Worm (Caenorhabditis elegans): ENCODE measurements around the gene rps-1.
A peak's percentile ranks its signal among the peaks of the same experiment; 100 is the strongest.

Gene rps-1

DNA sequence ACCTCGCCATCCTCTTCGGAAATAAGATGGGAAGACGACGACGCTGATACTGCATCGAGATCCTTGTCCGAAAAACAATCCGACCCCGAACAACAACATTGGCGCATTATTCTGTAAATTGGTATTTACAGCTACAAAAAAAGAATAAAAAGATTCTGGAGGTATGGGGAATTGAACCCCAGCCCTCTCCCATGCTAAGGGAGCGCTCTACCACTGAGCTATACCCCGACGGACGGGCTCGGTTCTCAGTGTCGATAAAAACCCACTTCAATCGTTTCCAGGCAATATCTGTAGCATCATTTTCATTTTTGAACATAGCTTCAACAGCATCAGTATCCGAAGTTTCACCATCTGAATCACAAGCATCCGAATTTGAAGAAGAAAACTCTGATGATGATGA is 46.9 kb upstream of the rps-1 start:
- TF ChIP-seq madf-9 (GFP tag; conservative IDR thresholded peaks at IDR 0.05) (0 out of 2 replicates have a peak, but pooled peaks have one; percentile 25), mes-2 (tag; optimal IDR thresholded peaks at IDR 0.05; ENCODE audit: poor library complexity, severe bottlenecking) (peak; percentile 52), tra-1 (GFP tag; IDR thresholded peaks at IDR 0.05) (peak; percentile 32; the same call in 1 of the 2 replicates), daf-12 (tag; optimal IDR thresholded peaks at IDR 0.05) (no peak), ctbp-1 (GFP tag; IDR thresholded peaks at IDR 0.05) (peak; percentile 70; the same call in 1 of the 2 replicates), ceh-62 (tag; optimal IDR thresholded peaks at IDR 0.05) (no peak), rbr-2 (tag; optimal IDR thresholded peaks at IDR 0.05) (no peak), lin-13 (GFP tag; optimal IDR thresholded peaks at IDR 0.05) (peak; percentile 16), pqm-1 (tag; optimal IDR thresholded peaks at IDR 0.05) (no peak), nhr-42 (GFP tag; IDR thresholded peaks at IDR 0.05) (no peak), ztf-7 (tag; optimal IDR thresholded peaks at IDR 0.05) (no peak), madf-5 (GFP tag; IDR thresholded peaks at IDR 0.05) (0 out of 4 replicates have a peak, but pooled peaks of 1 of the 2 experiments have one; percentile 51), nhr-111 (GFP tag; optimal IDR thresholded peaks at IDR 0.05) (no peak), D1046.2 (GFP tag; IDR thresholded peaks at IDR 0.05) (0 out of 2 replicates have a peak, but pooled peaks have one; percentile 58), R02D3.7 (tag; optimal IDR thresholded peaks at IDR 0.05) (no peak), zfp-2 (tag; optimal IDR thresholded peaks at IDR 0.05) (no peak), ceh-82 (tag; optimal IDR thresholded peaks at IDR 0.05) (no peak), F37D6.2 (tag; optimal IDR thresholded peaks at IDR 0.05) (no peak), hlh-11 (tag; optimal IDR thresholded peaks at IDR 0.05) (peak; percentile 10), mep-1 (tag; optimal IDR thresholded peaks at IDR 0.05) (no peak), zfp-3 (GFP tag; conservative IDR thresholded peaks at IDR 0.05) (0 out of 2 replicates have a peak, but pooled peaks have one; percentile 27), sdz-12 (GFP tag; optimal IDR thresholded peaks at IDR 0.05) (peak; percentile 7), fos-1 (tag; optimal IDR thresholded peaks at IDR 0.05) (no peak), aha-1 (tag) (peak; percentile 63), aly-2 (tag; optimal IDR thresholded peaks at IDR 0.05) (no peak), daf-8 (GFP tag; IDR thresholded peaks at IDR 0.05) (no peak), ceh-44 (GFP tag; IDR thresholded peaks at IDR 0.05) (no peak), Y75B8A.6 (GFP tag; IDR thresholded peaks at IDR 0.05) (no peak), egl-27 (tag; optimal IDR thresholded peaks at IDR 0.05) (no peak), egl-43 (GFP tag; IDR thresholded peaks at IDR 0.05) (peak; percentile 85), mdt-29 (GFP tag; IDR thresholded peaks at IDR 0.05) (no peak), ztf-11 (tag; optimal IDR thresholded peaks at IDR 0.05) (no peak), nhr-237 (tag; optimal IDR thresholded peaks at IDR 0.05) (no peak), F26F4.8 (GFP tag; conservative IDR thresholded peaks at IDR 0.05) (peak; percentile 60; the same call in 1 of the 2 replicates), nhr-11 (tag; optimal IDR thresholded peaks at IDR 0.05) (no peak), T20F7.1 (GFP tag; optimal IDR thresholded peaks at IDR 0.05) (no peak), lin-29 (GFP tag; IDR thresholded peaks at IDR 0.05) (no peak), nhr-102 (tag; optimal IDR thresholded peaks at IDR 0.05) (no peak), nhr-25 (tag; optimal IDR thresholded peaks at IDR 0.05; ENCODE audit: borderline replicate concordance, insufficient read depth) (no peak), zip-11 (GFP tag; IDR thresholded peaks at IDR 0.05) (no peak), nhr-77 (tag; optimal IDR thresholded peaks at IDR 0.05) (no peak), skn-1 (tag; optimal IDR thresholded peaks at IDR 0.05) (no peak), T26A8.4 (GFP tag; IDR thresholded peaks at IDR 0.05) (peak; percentile 59), ceh-32 (tag; optimal IDR thresholded peaks at IDR 0.05; ENCODE audit: poor library complexity) (no peak), nhr-28 (tag; optimal IDR thresholded peaks at IDR 0.05) (no peak), spr-1 (tag; optimal IDR thresholded peaks at IDR 0.05) (peak; percentile 9), unc-39 (tag; optimal IDR thresholded peaks at IDR 0.05) (no peak), ceh-20 (GFP tag; IDR thresholded peaks at IDR 0.05) (no peak), dmd-9 (GFP tag; IDR thresholded peaks at IDR 0.05) (no peak), jun-1 (tag; optimal IDR thresholded peaks at IDR 0.05) (no peak), nhr-6 (tag; optimal IDR thresholded peaks at IDR 0.05) (no peak), Y48G9A.11 (GFP tag; IDR thresholded peaks at IDR 0.05) (no peak), lin-1 (GFP tag; IDR thresholded peaks at IDR 0.05) (peak; percentile 78; the same call in 1 of the 2 replicates)

Data from whole organism, L4 larva.